Worm (Caenorhabditis elegans): ENCODE data around the gene C15H9.9.

The C15H9.9 gene

ce11 chrX:6138243-6138642 is 10.2 kb upstream of the C15H9.9 start, which contains the start of gene Y72A10A.1:
Gene Y72A10A.1 (minus strand): TSS chrX:6138343.
- TF ChIP-seq nhr-76 (tag; optimal IDR thresholded peaks at IDR 0.05): no peak
- no peak for TF ChIP-seq lin-14 (GFP tag; optimal IDR thresholded peaks at IDR 0.05)
- TF ChIP-seq nhr-11 (tag; optimal IDR thresholded peaks at IDR 0.05): no peak
- no peak for TF ChIP-seq pag-3 (tag; optimal IDR thresholded peaks at IDR 0.05; ENCODE audit: borderline replicate concordance, insufficient read depth)
- no peak for TF ChIP-seq tbx-2 (tag; optimal IDR thresholded peaks at IDR 0.05)
- TF ChIP-seq pqm-1 (tag; optimal IDR thresholded peaks at IDR 0.05): no peak
- no peak for TF ChIP-seq ceh-88 (GFP tag; IDR thresholded peaks at IDR 0.05)
- TF ChIP-seq snu-23 (GFP tag; optimal IDR thresholded peaks at IDR 0.05): no peak
- TF ChIP-seq hpl-2 (GFP tag; optimal IDR thresholded peaks at IDR 0.05): no peak
- no peak for TF ChIP-seq tlp-1 (tag; optimal IDR thresholded peaks at IDR 0.05)
- no peak for TF ChIP-seq nhr-84 (tag; optimal IDR thresholded peaks at IDR 0.05)

DNA sequence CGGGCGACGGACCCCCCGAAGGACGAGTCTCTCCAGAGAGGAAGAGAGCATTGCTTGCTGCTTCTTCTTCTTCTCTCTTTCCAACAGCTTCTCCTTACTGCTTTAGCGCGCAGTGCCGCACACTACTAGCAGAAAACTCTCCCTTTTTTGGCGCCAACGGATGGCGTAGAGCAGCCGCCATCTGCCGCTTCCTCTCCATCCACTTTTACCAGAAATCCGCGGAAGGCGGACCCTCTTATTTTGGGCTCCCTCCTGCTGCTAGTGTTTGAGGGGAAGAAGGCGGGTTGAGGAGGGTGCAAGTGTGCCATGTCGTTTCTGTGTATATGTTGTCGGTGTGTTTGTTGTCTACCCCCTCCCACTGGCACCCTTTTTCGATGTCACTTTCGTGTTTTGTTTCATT is 6.3 kb upstream of the C15H9.9 start:
- no peak for TF ChIP-seq unc-30 (tag; optimal IDR thresholded peaks at IDR 0.05)
- no peak for TF ChIP-seq fos-1 (tag; optimal IDR thresholded peaks at IDR 0.05)
- no peak for TF ChIP-seq lsy-2 (tag; optimal IDR thresholded peaks at IDR 0.05)
- no peak for TF ChIP-seq fkh-8 (tag; optimal IDR thresholded peaks at IDR 0.05)
- TF ChIP-seq nhr-84 (tag; optimal IDR thresholded peaks at IDR 0.05): no peak
- no peak for TF ChIP-seq nhr-85 (tag)
- no peak for TF ChIP-seq Y116A8C.19 (tag; optimal IDR thresholded peaks at IDR 0.05; ENCODE audit: borderline replicate concordance)
- TF ChIP-seq nhr-71 (tag; optimal IDR thresholded peaks at IDR 0.05): peak; percentile 13
- TF ChIP-seq xbp-1 (tag; optimal IDR thresholded peaks at IDR 0.05): peak; percentile 6
- peak; percentile 33 for TF ChIP-seq fkh-10 (GFP tag; optimal IDR thresholded peaks at IDR 0.05)
- no peak for TF ChIP-seq zag-1 (tag; optimal IDR thresholded peaks at IDR 0.05)
- TF ChIP-seq lin-14 (GFP tag; optimal IDR thresholded peaks at IDR 0.05): peak; percentile 67
- TF ChIP-seq mab-9 (GFP tag; IDR thresholded peaks at IDR 0.05): 0 out of 2 replicates have a peak, but pooled peaks have one; percentile 26
- no peak for TF ChIP-seq tlp-1 (tag; optimal IDR thresholded peaks at IDR 0.05)
- no peak for TF ChIP-seq efl-1 (optimal IDR thresholded peaks at IDR 0.05)
- no peak for TF ChIP-seq efl-1 (GFP tag; optimal IDR thresholded peaks at IDR 0.05 in 1 of 2)
- TF ChIP-seq grh-1 (GFP tag; IDR thresholded peaks at IDR 0.05): no peak
- TF ChIP-seq egl-13 (tag; optimal IDR thresholded peaks at IDR 0.05): no peak
- TF ChIP-seq efl-3 (GFP tag; optimal IDR thresholded peaks at IDR 0.05): no peak

ce11 chrX:6129277-6129676 is 1.2 kb upstream of the C15H9.9 start:
- TF ChIP-seq nhr-77 (tag; optimal IDR thresholded peaks at IDR 0.05): peak; percentile 42
- no peak for TF ChIP-seq unc-86 (tag; optimal IDR thresholded peaks at IDR 0.05)
- TF ChIP-seq efl-1 (optimal IDR thresholded peaks at IDR 0.05): no peak
- peak in 1 of 2 experiments; percentile 27 for TF ChIP-seq efl-1 (GFP tag; optimal IDR thresholded peaks at IDR 0.05 in 1 of 2)
- TF ChIP-seq lin-14 (GFP tag; optimal IDR thresholded peaks at IDR 0.05): peak; percentile 2
- TF ChIP-seq sptf-1 (tag; optimal IDR thresholded peaks at IDR 0.05): no peak
- peak in 1 of 2 experiments; percentile 19 for TF ChIP-seq lin-35 (GFP tag; optimal IDR thresholded peaks at IDR 0.05)
- peak; percentile 1 for TF ChIP-seq nhr-20 (tag; optimal IDR thresholded peaks at IDR 0.05)
- no peak for TF ChIP-seq nhr-237 (tag; optimal IDR thresholded peaks at IDR 0.05)
- TF ChIP-seq ztf-11 (tag; optimal IDR thresholded peaks at IDR 0.05): no peak
- peak; percentile 15 for TF ChIP-seq nhr-71 (tag; optimal IDR thresholded peaks at IDR 0.05)
- TF ChIP-seq elt-2 (tag; optimal IDR thresholded peaks at IDR 0.05): peak; percentile 53
- TF ChIP-seq hlh-17 (GFP tag; optimal IDR thresholded peaks at IDR 0.05; ENCODE audit: borderline replicate concordance): no peak
- no peak for TF ChIP-seq mdl-1 (tag; optimal IDR thresholded peaks at IDR 0.05)

- TF ChIP-seq nhr-84 (tag; optimal IDR thresholded peaks at IDR 0.05) (no peak), pqm-1 (tag; optimal IDR thresholded peaks at IDR 0.05) (no peak), nhr-85 (tag) (peak; percentile 59), elt-3 (tag; optimal IDR thresholded peaks at IDR 0.05) (peak in 2 of 6 experiments; percentile 7 to 52), Y116A8C.19 (tag; optimal IDR thresholded peaks at IDR 0.05; ENCODE audit: borderline replicate concordance) (no peak), unc-98 (GFP tag; IDR thresholded peaks at IDR 0.05) (no peak), elt-2 (tag; optimal IDR thresholded peaks at IDR 0.05) (no peak), snpc-4 (tag; optimal IDR thresholded peaks at IDR 0.05) (no peak)
Measured at ce11 chrX:6128773-6129172, 698 bp upstream of the C15H9.9 start.
